Worm (Caenorhabditis elegans) whole organism, L1 larva: ENCODE data around the gene F22E5.22.

ENCODE experiments used
- C16A3.4 ChIP-seq: fragments of 150-350 bp; optimal IDR thresholded peaks from 2 replicates; lab custom pipeline; 2014; ENCODE audit warnings: missing biosample characterization, missing genetic modification characterization
- C34B4.2 ChIP-seq: sonication (generic microtip); optimal IDR thresholded peaks from 2 replicates; lab custom pipeline; 2017; ENCODE audit warnings: mild to moderate bottlenecking, missing genetic modification characterization, missing compliant biosample characterization
- F16B12.6 ChIP-seq: fragments of 150-350 bp; optimal IDR thresholded peaks from 2 replicates; lab custom pipeline; 2014; ENCODE audit warnings: missing biosample characterization, missing genetic modification characterization
- Y116A8C.19 ChIP-seq: sonication (generic microtip); optimal IDR thresholded peaks from 2 replicates; lab custom pipeline; 2016; ENCODE audit warnings: missing compliant biosample characterization, missing genetic modification characterization, borderline replicate concordance
- alr-1 ChIP-seq: fragments of 200-800 bp; sonication (Bioruptor generic); optimal IDR thresholded peaks from 2 replicates; lab custom pipeline; 2018; ENCODE audit warnings: borderline replicate concordance, mild to moderate bottlenecking, missing genetic modification characterization, missing compliant biosample characterization
- ama-1 ChIP-seq: fragments of 150-350 bp; optimal IDR thresholded peaks from 2 replicates; lab custom pipeline; 2014
- blmp-1 ChIP-seq: fragments of 150-350 bp; optimal IDR thresholded peaks from 2 replicates; lab custom pipeline; 2014; ENCODE audit warnings: missing biosample characterization, missing genetic modification characterization
- ceh-82 ChIP-seq, 3 experiments: fragments of 150-350 bp in 1 of 3; sonication (generic microtip) in 2 of 3; optimal IDR thresholded peaks; 2 replicates each; lab custom pipeline; 2014 to 2017; ENCODE audit warnings: missing biosample characterization in 3 of 3, missing genetic modification characterization in 3 of 3
- ceh-90 ChIP-seq: sonication (generic microtip); optimal IDR thresholded peaks from 2 replicates; lab custom pipeline; 2016; ENCODE audit warnings: missing genetic modification characterization, missing compliant biosample characterization
- efl-1 ChIP-seq, 4 experiments: fragments of 150-350 bp; optimal IDR thresholded peaks in 3 of 4; peaks in 1 of 4; 1 replicate in 1 of 4; 2 replicates in 3 of 4; lab custom pipeline; 2014; ENCODE audit warnings: missing biosample characterization in 2 of 4, missing genetic modification characterization in 2 of 4, missing genetic modification reagents in 2 of 4
- efl-3 ChIP-seq: fragments of 200-800 bp; sonication (Bioruptor generic); optimal IDR thresholded peaks from 2 replicates; lab custom pipeline; 2018; ENCODE audit warnings: mild to moderate bottlenecking, missing genetic modification characterization, missing compliant biosample characterization
- egl-13 ChIP-seq: sonication (generic microtip); optimal IDR thresholded peaks from 2 replicates; lab custom pipeline; 2016; ENCODE audit warnings: missing genotype, missing genetic modification reagents, missing genetic modification characterization, missing compliant biosample characterization
- elt-3 ChIP-seq, 6 experiments: fragments of 150-350 bp in 1 of 6; sonication (generic microtip); optimal IDR thresholded peaks; 2 replicates each; lab custom pipeline; 2017 to 2018; ENCODE audit warnings: missing biosample characterization in 6 of 6, missing genetic modification characterization in 6 of 6, inconsistent platforms in 1 of 6
- ets-5 ChIP-seq: fragments of 200-800 bp; sonication (Bioruptor generic); IDR thresholded peaks from 2 replicates; pipeline ENCODE4 v1.3.6; 2022; ENCODE audit warnings: missing genetic modification characterization, missing compliant biosample characterization
- fkh-8 ChIP-seq: sonication (generic microtip); optimal IDR thresholded peaks from 2 replicates; lab custom pipeline; 2016; ENCODE audit warnings: mild to moderate bottlenecking, missing genetic modification characterization, missing compliant biosample characterization
- fos-1 ChIP-seq: fragments of 150-350 bp; optimal IDR thresholded peaks from 2 replicates; lab custom pipeline; 2014; ENCODE audit warnings: missing biosample characterization, missing genetic modification characterization
- grh-1 ChIP-seq: fragments of 200-800 bp; sonication (Bioruptor generic); IDR thresholded peaks from 2 replicates; pipeline ENCODE4 v1.3.6; 2022; ENCODE audit warnings: missing genetic modification reagents, missing genetic modification characterization, missing compliant biosample characterization
- hlh-4 ChIP-seq: sonication (generic microtip); optimal IDR thresholded peaks from 2 replicates; lab custom pipeline; 2016; ENCODE audit warnings: mild to moderate bottlenecking, missing genetic modification characterization, missing compliant biosample characterization
- irx-1 ChIP-seq: sonication (generic microtip); optimal IDR thresholded peaks from 2 replicates; lab custom pipeline; 2016; ENCODE audit warnings: missing genetic modification characterization, missing compliant biosample characterization
- isw-1 ChIP-seq: fragments of 200-800 bp; sonication (Bioruptor generic); IDR thresholded peaks from 2 replicates; pipeline ENCODE4 v1.3.6; 2022; ENCODE audit warnings: missing genetic modification characterization, missing compliant biosample characterization
- lin-14 ChIP-seq: fragments of 200-800 bp; sonication (Bioruptor generic); optimal IDR thresholded peaks from 2 replicates; lab custom pipeline; 2018; ENCODE audit warnings: mild to moderate bottlenecking, missing genetic modification characterization, moderate library complexity, missing compliant biosample characterization
- lin-15B ChIP-seq: fragments of 150-350 bp; sonication (generic microtip); optimal IDR thresholded peaks from 3 replicates; lab custom pipeline; 2014; ENCODE audit warnings: missing biosample characterization, missing genetic modification characterization
- lir-3 ChIP-seq: sonication (generic microtip); optimal IDR thresholded peaks from 2 replicates; lab custom pipeline; 2016; ENCODE audit warnings: mild to moderate bottlenecking, missing genetic modification characterization, moderate library complexity, missing compliant biosample characterization; ENCODE audit not compliant: poor library complexity
- mab-9 ChIP-seq: fragments of 200-800 bp; sonication (Bioruptor generic); IDR thresholded peaks from 2 replicates; pipeline ENCODE4 v1.3.6; 2022; ENCODE audit warnings: missing genetic modification reagents, missing genetic modification characterization, missing compliant biosample characterization
- nhr-237 ChIP-seq: fragments of 150-350 bp; optimal IDR thresholded peaks from 2 replicates; lab custom pipeline; 2014; ENCODE audit warnings: missing biosample characterization, missing genetic modification characterization
- nhr-28 ChIP-seq: fragments of 150-350 bp; optimal IDR thresholded peaks from 2 replicates; lab custom pipeline; 2014; ENCODE audit warnings: missing biosample characterization, missing genetic modification characterization
- nhr-47 ChIP-seq: sonication (generic microtip); optimal IDR thresholded peaks from 2 replicates; lab custom pipeline; 2016; ENCODE audit warnings: mild to moderate bottlenecking, missing genetic modification characterization, moderate library complexity, missing compliant biosample characterization
- nhr-71 ChIP-seq: sonication (generic microtip); optimal IDR thresholded peaks from 2 replicates; lab custom pipeline; 2016; ENCODE audit warnings: mild to moderate bottlenecking, missing genetic modification characterization, moderate library complexity, missing compliant biosample characterization
- nhr-90 ChIP-seq: sonication (generic microtip); optimal IDR thresholded peaks from 2 replicates; lab custom pipeline; 2016; ENCODE audit warnings: mild to moderate bottlenecking, missing genetic modification characterization, missing compliant biosample characterization; ENCODE audit not compliant: poor library complexity
- snpc-4 ChIP-seq: fragments of 150-350 bp; optimal IDR thresholded peaks from 2 replicates; lab custom pipeline; 2014; ENCODE audit warnings: missing biosample characterization, missing genetic modification characterization
- snu-23 ChIP-seq: sonication (generic microtip); optimal IDR thresholded peaks from 2 replicates; lab custom pipeline; 2016; ENCODE audit warnings: missing genetic modification characterization, missing compliant biosample characterization
- unc-62 ChIP-seq: fragments of 150-350 bp; optimal IDR thresholded peaks from 2 replicates; lab custom pipeline; 2014; ENCODE audit warnings: missing biosample characterization, missing genetic modification reagents, missing genetic modification characterization
- vab-15 ChIP-seq: sonication (generic microtip); optimal IDR thresholded peaks from 2 replicates; lab custom pipeline; 2017; ENCODE audit warnings: missing genotype, mild to moderate bottlenecking, missing genetic modification characterization, missing compliant biosample characterization
- zag-1 ChIP-seq: fragments of 150-350 bp; optimal IDR thresholded peaks from 2 replicates; lab custom pipeline; 2014; ENCODE audit warnings: missing biosample characterization, missing genetic modification characterization
- zip-4 ChIP-seq: fragments of 200-800 bp; sonication (Bioruptor generic); optimal IDR thresholded peaks from 2 replicates; lab custom pipeline; 2018; ENCODE audit warnings: mild to moderate bottlenecking, missing genetic modification characterization, moderate library complexity, missing compliant biosample characterization

The F22E5.22 gene

ce11 chrII:2698378-2698777 is 32.7 kb downstream of the F22E5.22 start, which contains the start of gene sri-62:
Gene sri-62 (minus strand): TSS chrII:2698478.
- TF ChIP-seq efl-1 (optimal IDR thresholded peaks at IDR 0.05; lab: Kevin White, UChicago) (no peak), efl-1 (GFP tag; optimal IDR thresholded peaks at IDR 0.05 in 1 of 2; lab: Kevin White, UChicago) (no peak), ama-1 (lab: Kevin White, UChicago) (no peak), snpc-4 (tag; lab: Kevin White, UChicago) (no peak), C16A3.4 (tag; lab: Kevin White, UChicago) (no peak), mab-9 (GFP tag; lab: Robert Waterston, UW) (no peak), egl-13 (tag; lab: Kevin White, UChicago) (no peak), snu-23 (no peak), fkh-8 (tag; lab: Kevin White, UChicago) (no peak), lir-3 (tag; lab: Kevin White, UChicago) (no peak), zag-1 (tag; lab: Kevin White, UChicago) (no peak), ceh-82 (tag; optimal IDR thresholded peaks at IDR 0.05; lab: Kevin White, UChicago) (no peak), zip-4 (GFP tag; lab: Kevin White, UChicago) (no peak), grh-1 (GFP tag; lab: Robert Waterston, UW) (no peak), ceh-90 (tag; lab: Kevin White, UChicago) (no peak), elt-3 (tag; optimal IDR thresholded peaks at IDR 0.05; lab: Kevin White, UChicago) (no peak), alr-1 (tag; lab: Kevin White, UChicago) (no peak), irx-1 (tag; lab: Kevin White, UChicago) (no peak), lin-15B (tag; lab: Kevin White, UChicago) (no peak), F16B12.6 (tag; lab: Kevin White, UChicago) (no peak), nhr-47 (tag; lab: Kevin White, UChicago) (no peak)

DNA sequence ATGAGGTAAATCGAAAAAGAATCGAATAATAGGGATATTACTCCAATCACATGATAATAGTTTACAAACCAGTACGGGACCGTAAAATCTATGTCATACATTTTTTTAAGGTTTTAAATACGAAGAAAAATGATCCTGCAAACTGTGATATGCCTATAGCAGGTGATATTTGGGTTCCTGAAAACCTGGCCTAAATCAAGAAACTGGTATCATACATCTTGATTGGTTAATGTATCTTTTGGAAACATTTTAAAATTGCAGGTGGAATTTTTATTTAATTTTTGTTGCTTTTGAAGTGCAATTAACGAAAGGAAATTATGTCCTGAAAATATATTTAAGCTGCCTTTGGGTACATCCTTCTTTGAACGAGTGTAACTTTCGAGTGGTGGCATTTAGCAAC is 34.5 kb downstream of the F22E5.22 start, which contains the start of gene sri-61:
Gene sri-61 (minus strand): TSS at position 101 of the 400 bp plus-strand sequence.
- no peak for TF ChIP-seq fkh-8 (tag; lab: Kevin White, UChicago)
- no peak for TF ChIP-seq lin-14 (GFP tag; lab: Kevin White, UChicago)
- TF ChIP-seq hlh-4 (tag; lab: Kevin White, UChicago), result peak; percentile 77
- TF ChIP-seq, all 84 proteins: peak for 1

DNA sequence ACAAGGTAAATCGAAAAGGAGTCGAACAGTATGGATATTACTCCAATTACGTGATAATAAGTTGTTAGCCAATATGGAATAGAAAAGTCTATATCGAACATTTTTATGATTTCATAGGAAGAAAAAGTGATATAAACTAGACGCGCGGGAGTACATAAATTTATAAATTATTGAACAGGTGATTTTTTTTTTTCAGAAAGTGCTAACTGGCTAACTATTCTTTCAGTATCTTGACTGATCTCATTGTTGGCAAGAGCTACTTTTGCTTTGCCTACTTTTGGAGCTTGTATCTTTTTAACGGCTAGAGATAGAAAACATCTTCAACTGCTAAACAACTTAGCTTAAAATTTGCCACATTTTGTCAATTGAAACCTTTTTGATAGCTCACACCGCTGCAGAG is 37.1 kb downstream of the F22E5.22 start, which contains the start of gene sri-60:
Gene sri-60 (minus strand): TSS at position 101 of the 400 bp plus-strand sequence.
- TF ChIP-seq blmp-1 (tag; lab: Kevin White, UChicago) (no peak), lir-3 (tag; lab: Kevin White, UChicago) (no peak), ets-5 (GFP tag; lab: Robert Waterston, UW) (no peak), nhr-28 (no peak), isw-1 (GFP tag; lab: Robert Waterston, UW) (no peak), nhr-90 (no peak), hlh-4 (tag; lab: Kevin White, UChicago) (no peak), efl-3 (GFP tag; lab: Kevin White, UChicago) (no peak), unc-62 (no peak), ceh-82 (tag; optimal IDR thresholded peaks at IDR 0.05; lab: Kevin White, UChicago) (no peak), nhr-237 (tag; lab: Kevin White, UChicago) (no peak), zag-1 (tag; lab: Kevin White, UChicago) (no peak), fos-1 (tag; lab: Kevin White, UChicago) (no peak), vab-15 (tag; lab: Kevin White, UChicago) (no peak), nhr-71 (tag; lab: Kevin White, UChicago) (no peak)

- TF ChIP-seq lir-3 (tag; lab: Kevin White, UChicago) (no peak), ceh-82 (tag; optimal IDR thresholded peaks at IDR 0.05; lab: Kevin White, UChicago) (no peak), C34B4.2 (no peak), Y116A8C.19 (tag; lab: Kevin White, UChicago) (no peak)
These were observed 39.5 kb downstream of the F22E5.22 start, which contains the start of gene srh-128 for ce11 chrII:2705200-2705599. Gene srh-128 (minus strand): TSS chrII:2705300.
